Fruit fly (Drosophila melanogaster): ENCODE measurements around the gene Fancd2.

Fancd2 gene

dm6 chr3R:20778285-20778926, 37.6 kb downstream of the Fancd2 start:
- no peak for TF ChIP-seq h (optimal IDR thresholded peaks at IDR 0.05)

dm6 chr3R:20774125-20774524, 41.9 kb downstream of the Fancd2 start:
- no peak for TF ChIP-seq Myc (optimal IDR thresholded peaks at IDR 0.05)
- no peak for TF ChIP-seq psq (optimal IDR thresholded peaks at IDR 0.05)
- TF ChIP-seq h (optimal IDR thresholded peaks at IDR 0.05): no peak
- no peak for TF ChIP-seq insv (optimal IDR thresholded peaks at IDR 0.05)
- TF ChIP-seq Sin3A (optimal IDR thresholded peaks at IDR 0.05): no peak
- no peak for TF ChIP-seq ttk (optimal IDR thresholded peaks at IDR 0.05)

- TF ChIP-seq ttk (optimal IDR thresholded peaks at IDR 0.05) (no peak), psq (optimal IDR thresholded peaks at IDR 0.05) (no peak), Sin3A (optimal IDR thresholded peaks at IDR 0.05) (no peak), h (optimal IDR thresholded peaks at IDR 0.05) (no peak), insv (optimal IDR thresholded peaks at IDR 0.05) (no peak), Myc (optimal IDR thresholded peaks at IDR 0.05) (no peak)
Observed at dm6 chr3R:20773174-20773573, 42.8 kb downstream of the Fancd2 start.

- TF ChIP-seq insv (optimal IDR thresholded peaks at IDR 0.05) (no peak), Myc (optimal IDR thresholded peaks at IDR 0.05) (no peak), Sin3A (optimal IDR thresholded peaks at IDR 0.05) (no peak), psq (optimal IDR thresholded peaks at IDR 0.05) (no peak), ttk (optimal IDR thresholded peaks at IDR 0.05) (no peak), h (optimal IDR thresholded peaks at IDR 0.05) (no peak)
Observed at dm6 chr3R:20772543-20772942, 43.4 kb downstream of the Fancd2 start, which contains the start of gene Takl1. Takl1 (minus strand) TSS chr3R:20772601.

dm6 chr3R:20766156-20766486, 49.9 kb downstream of the Fancd2 start:
- TF ChIP-seq Myc (optimal IDR thresholded peaks at IDR 0.05) (no peak), psq (optimal IDR thresholded peaks at IDR 0.05) (no peak), ttk (optimal IDR thresholded peaks at IDR 0.05) (no peak), h (optimal IDR thresholded peaks at IDR 0.05) (no peak), insv (optimal IDR thresholded peaks at IDR 0.05) (no peak), Sin3A (optimal IDR thresholded peaks at IDR 0.05) (no peak)

- TF ChIP-seq Myc (optimal IDR thresholded peaks at IDR 0.05) (no peak), Sin3A (optimal IDR thresholded peaks at IDR 0.05) (no peak), psq (optimal IDR thresholded peaks at IDR 0.05) (no peak)
Observed at dm6 chr3R:20765302-20766155, 50.5 kb downstream of the Fancd2 start.

dm6 chr3R:20764058-20764457, 51.9 kb downstream of the Fancd2 start:
- TF ChIP-seq Sin3A (optimal IDR thresholded peaks at IDR 0.05) (no peak), psq (optimal IDR thresholded peaks at IDR 0.05) (no peak), insv (optimal IDR thresholded peaks at IDR 0.05) (no peak), h (optimal IDR thresholded peaks at IDR 0.05) (no peak), ttk (optimal IDR thresholded peaks at IDR 0.05) (no peak), Myc (optimal IDR thresholded peaks at IDR 0.05) (no peak)

- TF ChIP-seq h (optimal IDR thresholded peaks at IDR 0.05): no peak
- TF ChIP-seq psq (optimal IDR thresholded peaks at IDR 0.05): no peak
- no peak for TF ChIP-seq ttk (optimal IDR thresholded peaks at IDR 0.05)
- no peak for TF ChIP-seq Myc (optimal IDR thresholded peaks at IDR 0.05)
- no peak for TF ChIP-seq insv (optimal IDR thresholded peaks at IDR 0.05)
- no peak for TF ChIP-seq Sin3A (optimal IDR thresholded peaks at IDR 0.05)
Observed at dm6 chr3R:20762175-20762795, 53.7 kb downstream of the Fancd2 start, which contains the start of gene CG31195. CG31195 (minus strand) TSS chr3R:20762369.
